Worm (Caenorhabditis elegans): ENCODE measurements around the gene M163.7.

- no peak for TF ChIP-seq aly-2 (tag; optimal IDR thresholded peaks at IDR 0.05)
- no peak for TF ChIP-seq lin-39 (tag; optimal IDR thresholded peaks at IDR 0.05)
- TF ChIP-seq elt-3 (tag; optimal IDR thresholded peaks at IDR 0.05): no peak
- TF ChIP-seq snpc-4 (tag; optimal IDR thresholded peaks at IDR 0.05): no peak
- no peak for TF ChIP-seq fos-1 (tag; optimal IDR thresholded peaks at IDR 0.05)
- no peak for TF ChIP-seq nhr-12 (tag; optimal IDR thresholded peaks at IDR 0.05)
- TF ChIP-seq zag-1 (tag; optimal IDR thresholded peaks at IDR 0.05): no peak
- TF ChIP-seq F13H6.1 (tag; optimal IDR thresholded peaks at IDR 0.05): no peak
- TF ChIP-seq nhr-237 (tag; optimal IDR thresholded peaks at IDR 0.05): no peak
- TF ChIP-seq C34F6.9 (tag; optimal IDR thresholded peaks at IDR 0.05): no peak
- no peak for TF ChIP-seq ZK546.5 (tag; optimal IDR thresholded peaks at IDR 0.05)
Observed at ce11 chrX:14466532-14466931, 1.9 kb downstream of the M163.7 start, which contains the start of gene M163.21.

Measured in whole organism, L2 larva.